Fruit fly (Drosophila melanogaster): ENCODE measurements around the gene tal-AA.

Gene tal-AA

dm6 chr3R:13788672-13789071 lies 24.2 kb upstream of the tal-AA start:
- TF ChIP-seq CG11398 (GFP tag; optimal IDR thresholded peaks at IDR 0.05) = no peak
- no peak for TF ChIP-seq chif (GFP tag; optimal IDR thresholded peaks at IDR 0.05)
- no peak for TF ChIP-seq dimm (GFP tag; IDR thresholded peaks at IDR 0.05)
- TF ChIP-seq Six4 (GFP tag; optimal IDR thresholded peaks at IDR 0.05) = no peak
- TF ChIP-seq CG11456 (GFP tag; IDR thresholded peaks at IDR 0.05) = no peak
- TF ChIP-seq Atf-2 (GFP tag; optimal IDR thresholded peaks at IDR 0.05) = no peak
- no peak for TF ChIP-seq eyg (GFP tag; optimal IDR thresholded peaks at IDR 0.05)
- TF ChIP-seq gsb-n (tag; optimal IDR thresholded peaks at IDR 0.05) = no peak
- TF ChIP-seq cg (GFP tag; optimal IDR thresholded peaks at IDR 0.05) = no peak
- TF ChIP-seq bcd (GFP tag; optimal IDR thresholded peaks at IDR 0.05) = no peak
- TF ChIP-seq twi (tag; optimal IDR thresholded peaks at IDR 0.05) = peak; percentile 19
- TF ChIP-seq NfI (GFP tag; optimal IDR thresholded peaks at IDR 0.05) = no peak
- no peak for TF ChIP-seq Ets65A (GFP tag)
- TF ChIP-seq CG12104 (GFP tag; optimal IDR thresholded peaks at IDR 0.05) = no peak
- TF ChIP-seq prd (optimal IDR thresholded peaks at IDR 0.05) = no peak
- 0 out of 3 replicates have a peak, but pooled peaks have one; percentile 27 for TF ChIP-seq prd (GFP tag; IDR thresholded peaks at IDR 0.05)
- TF ChIP-seq CG10654 (GFP tag; optimal IDR thresholded peaks at IDR 0.05) = no peak
- TF ChIP-seq danr (GFP tag; IDR thresholded peaks at IDR 0.05) = no peak
- no peak for TF ChIP-seq CG1602 (GFP tag; optimal IDR thresholded peaks at IDR 0.05)
- TF ChIP-seq zen (tag; optimal IDR thresholded peaks at IDR 0.05) = peak; percentile 68
- TF ChIP-seq Jarid2 (GFP tag; optimal IDR thresholded peaks at IDR 0.05) = no peak
- peak; percentile 71 for TF ChIP-seq CG15479 (GFP tag; optimal IDR thresholded peaks at IDR 0.05)
- no peak for TF ChIP-seq caup (GFP tag; optimal IDR thresholded peaks at IDR 0.05; ENCODE audit: severe bottlenecking)
- TF ChIP-seq jumu (GFP tag; optimal IDR thresholded peaks at IDR 0.05) = no peak
- TF ChIP-seq CG4617 (GFP tag; optimal IDR thresholded peaks at IDR 0.05; ENCODE audit: borderline replicate concordance) = no peak
- TF ChIP-seq fd96Cb (tag; optimal IDR thresholded peaks at IDR 0.05) = no peak
- no peak for TF ChIP-seq croc (GFP tag; conservative IDR thresholded peaks at IDR 0.05)
- TF ChIP-seq GATAe (GFP tag; conservative IDR thresholded peaks at IDR 0.05) = no peak
- no peak for TF ChIP-seq crp (GFP tag; optimal IDR thresholded peaks at IDR 0.05)
- peak in 1 of 2 experiments; percentile 35 for TF ChIP-seq tll (GFP tag; optimal IDR thresholded peaks at IDR 0.05)
- TF ChIP-seq CG3726 (GFP tag; IDR thresholded peaks at IDR 0.05) = no peak
- TF ChIP-seq CG2120 (GFP tag; optimal IDR thresholded peaks at IDR 0.05) = no peak
- TF ChIP-seq CG11695 (GFP tag; IDR thresholded peaks at IDR 0.05) = no peak
- TF ChIP-seq cad (GFP tag; optimal IDR thresholded peaks at IDR 0.05) = peak; percentile 84
- TF ChIP-seq Kr (GFP tag; optimal IDR thresholded peaks at IDR 0.05) = peak; percentile 14
- no peak for TF ChIP-seq CG6813 (GFP tag; optimal IDR thresholded peaks at IDR 0.05)
- TF ChIP-seq dmrt11E (tag; optimal IDR thresholded peaks at IDR 0.05) = no peak

dm6 chr3R:13789617-13790277 lies 23.2 kb upstream of the tal-AA start:
- TF ChIP-seq NfI (GFP tag; optimal IDR thresholded peaks at IDR 0.05) (no peak), PHDP (tag; optimal IDR thresholded peaks at IDR 0.05) (no peak), gfzf (GFP tag; optimal IDR thresholded peaks at IDR 0.05) (no peak), ci (GFP tag; IDR thresholded peaks at IDR 0.05) (0 out of 3 replicates have a peak, but pooled peaks have one; percentile 26), Fer2 (tag; optimal IDR thresholded peaks at IDR 0.05) (no peak), kni (GFP tag; optimal IDR thresholded peaks at IDR 0.05) (peak; percentile 39), pros (GFP tag; optimal IDR thresholded peaks at IDR 0.05) (peak; percentile 74), crp (GFP tag; optimal IDR thresholded peaks at IDR 0.05) (no peak), crol (GFP tag; IDR thresholded peaks at IDR 0.05) (peak; percentile 72; the same call in 1 of the 2 replicates), insv (GFP tag; optimal IDR thresholded peaks at IDR 0.05) (no peak), z (GFP tag; IDR thresholded peaks at IDR 0.05) (peak; percentile 59; the same call in 1 of the 3 replicates), CG5180 (GFP tag; optimal IDR thresholded peaks at IDR 0.05) (peak; percentile 97), CG17385 (GFP tag; optimal IDR thresholded peaks at IDR 0.05) (peak; percentile 36), Mes4 (GFP tag; optimal IDR thresholded peaks at IDR 0.05) (no peak), p53 (GFP tag; optimal IDR thresholded peaks at IDR 0.05) (no peak), row (GFP tag; IDR thresholded peaks at IDR 0.05) (no peak), CG10654 (GFP tag; optimal IDR thresholded peaks at IDR 0.05) (no peak)
